Worm (Caenorhabditis elegans): ENCODE measurements around the gene dhs-8.

The dhs-8 gene

ce11 chrII:14496809-14497208 lies 1.0 kb upstream of the dhs-8 start (continued):
- TF ChIP-seq sea-2 (GFP tag; optimal IDR thresholded peaks at IDR 0.05) (no peak), elt-2 (tag; optimal IDR thresholded peaks at IDR 0.05) (peak; percentile 64), ceh-9 (tag; optimal IDR thresholded peaks at IDR 0.05) (no peak), mdl-1 (tag; optimal IDR thresholded peaks at IDR 0.05) (no peak), ztf-11 (tag; optimal IDR thresholded peaks at IDR 0.05) (peak; percentile 34), egl-27 (tag; optimal IDR thresholded peaks at IDR 0.05) (peak; percentile 77), lin-15B (tag; optimal IDR thresholded peaks at IDR 0.05) (peak; percentile 9), nhr-28 (tag; optimal IDR thresholded peaks at IDR 0.05) (no peak), eor-1 (tag; optimal IDR thresholded peaks at IDR 0.05) (no peak)

DNA sequence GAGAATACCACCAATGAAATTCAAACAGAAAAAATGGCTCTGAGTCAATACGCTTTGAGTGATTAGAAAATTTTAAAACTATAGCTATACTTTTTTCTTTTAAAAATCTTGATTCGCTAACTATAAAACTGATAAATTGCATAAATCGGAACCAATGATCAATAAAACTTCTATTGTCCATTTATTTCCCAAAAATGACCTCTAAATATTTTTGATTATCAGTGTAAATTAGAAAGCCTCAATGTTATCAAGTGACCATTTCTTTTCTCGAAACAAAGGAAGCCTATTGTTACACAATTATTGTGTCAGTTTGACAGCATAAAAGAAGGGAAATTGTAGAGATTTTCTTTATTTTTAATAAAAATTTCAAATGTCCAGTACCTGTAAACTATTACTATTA lies 2.3 kb downstream of the dhs-8 start, which contains the start of gene K10H10.4:
K10H10.4 (plus strand) TSS at position 301 of the 400 bp plus-strand sequence.
- TF ChIP-seq unc-62 (GFP tag; optimal IDR thresholded peaks at IDR 0.05) (no peak), nhr-11 (tag; optimal IDR thresholded peaks at IDR 0.05) (no peak), jun-1 (tag; optimal IDR thresholded peaks at IDR 0.05) (no peak), elt-3 (tag; optimal IDR thresholded peaks at IDR 0.05) (no peak), mml-1 (tag; optimal IDR thresholded peaks at IDR 0.05) (no peak), sea-2 (GFP tag; optimal IDR thresholded peaks at IDR 0.05) (no peak), R02D3.7 (tag; optimal IDR thresholded peaks at IDR 0.05) (no peak), pha-4 (tag; optimal IDR thresholded peaks at IDR 0.05) (no peak), ztf-4 (tag; optimal IDR thresholded peaks at IDR 0.05) (no peak), hmg-11 (tag; optimal IDR thresholded peaks at IDR 0.05) (no peak), fkh-2 (tag; optimal IDR thresholded peaks at IDR 0.05) (no peak), aly-2 (tag; optimal IDR thresholded peaks at IDR 0.05) (no peak), ama-1 (optimal IDR thresholded peaks at IDR 0.05) (no peak), egl-5 (tag; optimal IDR thresholded peaks at IDR 0.05) (no peak), lin-15B (tag; optimal IDR thresholded peaks at IDR 0.05) (no peak), ZK546.5 (tag; optimal IDR thresholded peaks at IDR 0.05) (no peak), ceh-16 (tag; optimal IDR thresholded peaks at IDR 0.05) (no peak), skn-1 (tag; optimal IDR thresholded peaks at IDR 0.05) (no peak), eor-1 (tag; optimal IDR thresholded peaks at IDR 0.05) (no peak)

- TF ChIP-seq elt-1 (tag; optimal IDR thresholded peaks at IDR 0.05) = no peak
- TF ChIP-seq lin-39 (tag; optimal IDR thresholded peaks at IDR 0.05) = no peak
- no peak for TF ChIP-seq egl-5 (tag; optimal IDR thresholded peaks at IDR 0.05)
- TF ChIP-seq ceh-28 (tag; optimal IDR thresholded peaks at IDR 0.05) = no peak
- no peak for TF ChIP-seq tbx-2 (tag; optimal IDR thresholded peaks at IDR 0.05)
- TF ChIP-seq skn-1 (tag; optimal IDR thresholded peaks at IDR 0.05) = no peak
- no peak for TF ChIP-seq fos-1 (tag; optimal IDR thresholded peaks at IDR 0.05)
- TF ChIP-seq nhr-23 (tag; optimal IDR thresholded peaks at IDR 0.05) = no peak
- no peak for TF ChIP-seq nfya-1 (tag; optimal IDR thresholded peaks at IDR 0.05; ENCODE audit: insufficient read depth)
- no peak for TF ChIP-seq lsy-12 (tag; optimal IDR thresholded peaks at IDR 0.05)
- TF ChIP-seq nhr-43 (tag; optimal IDR thresholded peaks at IDR 0.05; ENCODE audit: poor library complexity, severe bottlenecking) = no peak
- TF ChIP-seq mml-1 (tag; optimal IDR thresholded peaks at IDR 0.05) = no peak
- no peak for TF ChIP-seq unc-39 (tag; optimal IDR thresholded peaks at IDR 0.05)
- TF ChIP-seq nhr-11 (tag; optimal IDR thresholded peaks at IDR 0.05) = no peak
- no peak for TF ChIP-seq ZK546.5 (tag; optimal IDR thresholded peaks at IDR 0.05)
- TF ChIP-seq nhr-77 (tag; optimal IDR thresholded peaks at IDR 0.05) = no peak
- no peak for TF ChIP-seq nhr-237 (tag; optimal IDR thresholded peaks at IDR 0.05)
- no peak for TF ChIP-seq mdl-1 (tag; optimal IDR thresholded peaks at IDR 0.05)
- TF ChIP-seq nhr-67 (tag; optimal IDR thresholded peaks at IDR 0.05) = no peak
Observed at ce11 chrII:14501447-14501846, 3.6 kb downstream of the dhs-8 start, which contains the start of gene K10H10.5. K10H10.5 (plus strand) TSS chrII:14501747.

- TF ChIP-seq lin-15B (tag; optimal IDR thresholded peaks at IDR 0.05) (no peak), nhr-12 (tag; optimal IDR thresholded peaks at IDR 0.05) (no peak)
Observed at ce11 chrII:14502997-14503396, 5.2 kb downstream of the dhs-8 start, which contains the start of gene K10H10.6. K10H10.6 (plus strand) TSS chrII:14503297.

Measured in whole organism, L3 larva.